Worm (Caenorhabditis elegans) whole organism, L4/young adult: ENCODE data around the gene nucl-1.

Experiments used
- W03F9.2 ChIP-seq: fragments of 150-350 bp; optimal IDR thresholded peaks from 2 replicates; lab custom pipeline; 2014; ENCODE audit warnings: missing biosample characterization, missing genetic modification characterization
- dao-5 ChIP-seq: sonication (generic microtip); optimal IDR thresholded peaks from 2 replicates; lab custom pipeline; 2016; ENCODE audit warnings: missing genotype, missing genetic modification characterization, moderate library complexity, missing compliant biosample characterization
- him-1 ChIP-seq: sonication (generic microtip); optimal IDR thresholded peaks from 2 replicates; lab custom pipeline; 2016; ENCODE audit warnings: missing genotype, missing genetic modification reagents, missing genetic modification characterization, missing compliant biosample characterization

nucl-1 gene

DNA sequence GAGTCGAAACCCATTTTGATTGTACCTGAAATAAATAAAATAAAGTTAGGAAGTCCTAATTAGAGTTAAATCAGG, at the start of gene nucl-1:
Gene nucl-1, minus strand, starts transcription at position 26 of the 75 bp plus-strand sequence.
- no peak for TF ChIP-seq W03F9.2 (tag; lab: Kevin White, UChicago)
- TF ChIP-seq him-1: no peak
- no peak for TF ChIP-seq dao-5 (tag; lab: Kevin White, UChicago)

DNA sequence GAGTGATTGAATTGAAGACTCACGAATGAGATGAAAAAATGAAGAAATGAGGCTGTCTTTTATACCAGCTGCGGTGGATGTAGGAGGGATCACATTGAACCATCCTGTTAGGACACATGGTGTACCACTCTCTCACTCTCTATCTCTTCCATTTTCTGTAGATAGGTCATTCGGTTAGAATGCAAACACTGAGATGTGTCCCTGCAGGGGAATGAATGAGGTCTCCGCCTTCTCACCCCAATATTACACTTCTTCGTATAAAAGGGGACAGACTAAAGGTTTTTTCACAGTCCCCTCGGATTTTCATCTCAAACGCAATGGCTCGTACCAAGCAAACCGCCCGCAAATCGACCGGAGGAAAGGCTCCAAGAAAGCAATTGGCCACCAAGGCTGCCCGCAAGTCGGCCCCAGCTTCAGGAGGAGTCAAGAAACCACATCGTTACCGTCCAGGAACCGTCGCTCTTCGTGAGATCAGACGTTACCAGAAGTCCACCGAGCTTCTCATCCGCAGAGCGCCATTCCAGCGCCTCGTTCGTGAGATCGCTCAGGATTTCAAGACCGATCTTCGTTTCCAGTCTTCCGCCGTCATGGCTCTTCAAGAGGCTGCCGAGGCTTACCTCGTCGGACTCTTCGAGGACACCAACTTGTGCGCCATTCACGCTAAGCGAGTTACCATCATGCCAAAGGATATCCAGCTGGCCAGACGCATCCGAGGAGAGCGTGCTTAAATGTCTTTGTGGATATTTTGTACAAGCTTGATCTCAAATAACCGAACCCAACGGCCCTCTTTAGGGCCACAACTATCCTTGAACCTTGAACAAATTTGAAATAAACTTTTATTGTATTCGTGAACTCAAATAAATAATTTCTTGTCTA, 44.9 kb upstream of the nucl-1 start, which contains the start of gene his-32:
Gene his-32, plus strand, starts transcription at position 318 of the 876 bp plus-strand sequence.
- no peak for TF ChIP-seq W03F9.2 (tag; lab: Kevin White, UChicago)
- TF ChIP-seq dao-5 (tag; lab: Kevin White, UChicago): no peak
- no peak for TF ChIP-seq him-1

DNA sequence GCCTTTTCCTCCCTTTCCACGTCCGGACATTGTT, 44.4 kb upstream of the nucl-1 start, which contains the start of gene his-31:
Gene his-31, minus strand, starts transcription at position 30 of the 34 bp plus-strand sequence.
- TF ChIP-seq dao-5 (tag; lab: Kevin White, UChicago) (no peak), W03F9.2 (tag; lab: Kevin White, UChicago) (no peak), him-1 (no peak)

DNA sequence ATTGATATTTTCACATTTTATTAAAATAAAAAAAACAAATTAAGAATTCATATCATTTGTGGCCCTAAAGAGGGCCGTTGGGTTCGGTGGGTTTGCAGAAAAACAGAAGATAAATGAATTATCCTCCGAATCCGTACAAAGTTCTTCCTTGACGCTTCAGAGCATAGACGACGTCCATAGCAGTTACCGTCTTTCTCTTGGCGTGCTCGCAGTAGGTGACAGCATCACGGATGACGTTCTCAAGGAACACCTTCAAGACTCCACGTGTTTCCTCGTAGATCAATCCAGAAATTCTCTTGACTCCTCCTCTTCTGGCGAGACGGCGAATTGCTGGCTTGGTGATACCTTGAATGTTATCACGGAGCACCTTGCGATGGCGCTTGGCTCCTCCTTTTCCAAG, 44.2 kb upstream of the nucl-1 start:
- no peak for TF ChIP-seq W03F9.2 (tag; lab: Kevin White, UChicago)
- no peak for TF ChIP-seq him-1
- TF ChIP-seq dao-5 (tag; lab: Kevin White, UChicago): no peak

DNA sequence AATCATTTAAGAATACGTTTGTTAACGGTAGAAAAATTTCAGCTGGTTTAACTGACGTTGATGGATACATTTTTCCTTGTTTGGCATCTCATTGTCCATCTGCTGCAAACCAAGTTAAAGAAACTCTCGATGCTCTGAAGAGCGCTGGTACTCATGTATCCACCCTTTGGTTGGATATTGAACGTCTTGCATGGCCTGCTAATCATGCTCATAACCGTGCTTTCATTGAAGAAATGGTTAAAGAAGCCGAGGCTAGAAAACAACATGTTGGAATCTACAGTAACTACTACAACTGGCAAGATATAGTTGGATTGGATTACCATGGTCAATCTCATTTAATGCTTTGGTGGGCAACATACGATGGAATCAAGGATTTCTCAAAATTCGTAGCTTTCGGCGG, 43.7 kb upstream of the nucl-1 start:
- no peak for TF ChIP-seq him-1
- no peak for TF ChIP-seq W03F9.2 (tag; lab: Kevin White, UChicago)
- no peak for TF ChIP-seq dao-5 (tag; lab: Kevin White, UChicago)

DNA sequence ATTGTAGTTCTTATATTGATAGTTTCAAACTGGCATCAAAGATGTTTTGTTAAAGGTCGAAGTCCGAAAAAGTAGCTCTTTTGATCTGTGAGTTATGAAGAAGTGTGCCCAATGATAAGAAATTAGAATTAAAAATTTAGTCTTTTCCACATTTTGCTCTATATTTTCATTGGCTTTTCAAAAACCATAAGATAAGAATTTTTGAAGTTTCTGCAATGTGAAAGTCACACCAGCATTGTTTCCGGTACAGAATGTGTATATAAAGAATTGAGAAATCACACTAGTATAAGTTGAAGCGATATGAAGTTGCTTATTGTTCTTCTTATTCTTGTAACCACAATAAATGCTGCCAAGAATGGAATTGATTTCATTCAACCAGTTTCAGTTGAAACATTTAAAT, 43.2 kb upstream of the nucl-1 start, which contains the start of gene lys-10:
Gene lys-10, plus strand, starts transcription at position 301 of the 400 bp plus-strand sequence.
- TF ChIP-seq him-1: no peak
- no peak for TF ChIP-seq dao-5 (tag; lab: Kevin White, UChicago)
- TF ChIP-seq W03F9.2 (tag; lab: Kevin White, UChicago): no peak

DNA sequence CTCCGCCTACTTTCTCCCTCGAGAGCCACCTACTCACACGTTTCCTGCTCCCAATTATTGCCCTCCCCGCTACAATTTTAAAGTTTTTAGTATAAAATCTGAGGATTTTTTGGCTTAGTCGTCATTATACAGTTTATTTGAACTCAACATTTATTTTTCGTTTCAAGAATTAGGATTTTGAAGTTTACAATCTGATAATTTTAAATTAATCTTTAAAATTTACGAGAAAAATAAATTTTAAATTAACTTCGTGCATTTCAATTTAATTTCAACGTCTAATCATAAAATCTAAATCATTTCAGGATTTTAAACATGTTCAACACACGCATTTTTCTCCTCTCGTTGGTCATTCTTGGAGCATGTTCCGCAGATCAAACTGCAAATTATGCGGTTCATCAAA, 39.6 kb upstream of the nucl-1 start, which contains the start of gene F35H10.2:
Gene F35H10.2, plus strand, starts transcription at position 301 of the 400 bp plus-strand sequence.
- no peak for TF ChIP-seq dao-5 (tag; lab: Kevin White, UChicago)
- TF ChIP-seq W03F9.2 (tag; lab: Kevin White, UChicago): no peak
- TF ChIP-seq him-1: no peak

DNA sequence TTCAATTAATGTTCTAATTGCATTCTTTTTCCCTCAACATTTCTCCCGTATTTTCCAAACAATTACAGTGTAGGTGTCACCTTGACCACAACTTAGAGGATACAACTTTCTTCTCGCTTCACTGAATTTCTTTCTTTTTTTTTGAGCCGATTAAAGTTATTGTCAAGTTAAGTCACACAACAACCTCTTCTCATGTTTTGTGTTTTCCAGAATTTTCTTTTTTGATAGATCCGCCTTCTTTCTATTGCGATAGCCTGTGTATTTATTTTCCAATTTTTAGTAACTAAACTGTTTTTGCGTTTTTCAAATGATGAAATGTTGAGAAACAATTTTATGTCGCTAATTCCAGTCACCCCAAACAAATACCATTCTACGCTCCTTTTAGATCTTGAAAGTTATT, 36.3 kb upstream of the nucl-1 start, which contains the start of gene F35H10.3:
Gene F35H10.3, plus strand, starts transcription at position 301 of the 400 bp plus-strand sequence.
- no peak for TF ChIP-seq dao-5 (tag; lab: Kevin White, UChicago)
- no peak for TF ChIP-seq him-1
- no peak for TF ChIP-seq W03F9.2 (tag; lab: Kevin White, UChicago)

DNA sequence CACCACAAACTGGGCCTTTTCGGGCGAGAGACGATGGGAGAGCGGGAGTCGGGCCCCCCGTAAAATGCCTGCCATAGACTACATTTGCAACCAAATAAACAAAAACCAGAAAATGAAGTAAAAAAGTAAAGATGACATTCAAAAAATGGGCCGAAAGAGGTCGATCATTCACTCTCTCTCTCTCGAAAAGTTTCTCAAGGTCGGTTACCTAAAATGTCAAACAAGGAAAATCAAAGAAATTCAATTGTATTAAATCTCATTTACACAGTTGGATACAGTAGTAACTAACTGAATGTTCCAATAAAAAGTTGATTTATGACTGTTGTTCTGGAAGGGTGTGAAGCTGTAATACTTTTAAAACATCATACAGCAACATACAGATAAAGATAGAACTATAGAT, 29.5 kb upstream of the nucl-1 start:
- no peak for TF ChIP-seq him-1
- TF ChIP-seq W03F9.2 (tag; lab: Kevin White, UChicago): no peak
- no peak for TF ChIP-seq dao-5 (tag; lab: Kevin White, UChicago)

DNA sequence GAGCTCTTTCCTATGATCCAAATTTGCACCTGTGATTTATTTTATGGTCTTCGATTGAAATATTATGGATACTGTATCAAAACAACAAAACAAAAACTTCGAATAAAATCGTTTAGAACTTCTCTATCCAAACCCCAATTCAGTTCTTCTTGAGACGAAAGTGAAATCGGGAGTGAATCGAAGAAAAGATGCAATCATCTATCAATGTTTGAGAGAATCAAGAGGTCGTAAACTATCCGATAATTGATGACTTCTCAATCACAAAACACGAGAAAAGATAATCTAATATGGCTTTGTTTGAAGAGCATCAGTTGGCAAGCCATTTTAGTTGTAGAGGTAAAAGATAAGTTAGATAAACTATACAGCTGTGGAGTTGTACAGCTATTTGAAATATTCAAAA, 28.5 kb upstream of the nucl-1 start:
- TF ChIP-seq dao-5 (tag; lab: Kevin White, UChicago) (no peak), W03F9.2 (tag; lab: Kevin White, UChicago) (no peak), him-1 (no peak)

DNA sequence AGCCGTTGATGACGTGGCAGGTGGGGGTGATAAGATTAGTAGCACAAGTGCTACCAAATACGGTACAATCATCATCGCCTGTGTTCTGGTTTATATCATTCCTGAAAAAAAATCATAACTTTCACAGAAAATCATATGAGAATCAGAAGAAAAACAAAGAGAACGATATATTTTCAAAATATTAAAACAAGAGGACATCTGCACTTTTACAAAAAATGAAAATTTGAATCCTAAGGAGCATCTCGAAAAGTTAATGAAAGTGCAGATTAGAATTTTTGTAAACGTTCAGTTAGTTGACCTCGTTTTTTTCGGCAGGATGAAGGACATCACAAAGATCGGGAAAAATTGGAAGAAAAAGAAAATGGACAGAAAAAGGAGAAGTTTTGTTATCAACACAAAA, 23.5 kb upstream of the nucl-1 start, which contains the start of gene F35H10.10:
Gene F35H10.10, minus strand, starts transcription at position 101 of the 400 bp plus-strand sequence.
- TF ChIP-seq him-1 (no peak), W03F9.2 (tag; lab: Kevin White, UChicago) (no peak), dao-5 (tag; lab: Kevin White, UChicago) (no peak)

DNA sequence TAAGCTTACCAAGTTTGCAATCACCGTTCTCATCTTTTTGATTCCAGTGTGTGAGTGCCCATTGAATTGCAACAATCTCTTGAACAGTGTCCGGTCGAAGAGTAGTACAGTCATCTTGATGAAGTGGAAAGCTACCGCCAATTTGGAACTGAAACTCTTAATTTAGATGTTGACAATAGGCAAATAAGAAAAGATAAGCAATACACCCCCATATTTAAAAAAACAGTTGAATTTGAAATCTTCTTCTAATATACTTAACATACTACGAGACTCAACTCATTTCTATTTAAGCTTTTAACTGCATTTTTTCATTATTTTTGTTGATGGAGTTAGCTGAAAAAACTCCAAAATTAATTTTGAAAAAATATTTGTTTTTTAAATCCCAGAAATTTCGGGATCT, 22.8 kb upstream of the nucl-1 start:
- TF ChIP-seq him-1 (no peak), dao-5 (tag; lab: Kevin White, UChicago) (no peak), W03F9.2 (tag; lab: Kevin White, UChicago) (no peak)

DNA sequence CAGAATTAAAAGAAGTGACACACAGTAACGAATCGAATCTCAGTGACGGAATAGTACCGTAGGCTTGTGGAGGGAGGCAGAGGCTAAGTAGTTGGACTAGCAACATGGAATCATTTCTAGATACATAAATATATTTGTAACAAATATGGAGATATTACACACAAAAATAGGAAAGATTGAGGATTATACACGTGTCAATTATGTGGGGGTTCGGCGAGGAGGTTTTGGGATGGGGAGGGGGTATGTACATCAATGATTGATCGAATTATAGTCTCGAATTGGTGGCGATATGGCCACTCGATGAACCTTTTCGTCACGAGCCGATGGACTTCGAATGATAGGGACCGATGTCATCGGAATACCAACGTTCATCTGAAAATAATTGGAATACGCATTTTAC, 18.1 kb upstream of the nucl-1 start:
- no peak for TF ChIP-seq him-1
- no peak for TF ChIP-seq dao-5 (tag; lab: Kevin White, UChicago)

DNA sequence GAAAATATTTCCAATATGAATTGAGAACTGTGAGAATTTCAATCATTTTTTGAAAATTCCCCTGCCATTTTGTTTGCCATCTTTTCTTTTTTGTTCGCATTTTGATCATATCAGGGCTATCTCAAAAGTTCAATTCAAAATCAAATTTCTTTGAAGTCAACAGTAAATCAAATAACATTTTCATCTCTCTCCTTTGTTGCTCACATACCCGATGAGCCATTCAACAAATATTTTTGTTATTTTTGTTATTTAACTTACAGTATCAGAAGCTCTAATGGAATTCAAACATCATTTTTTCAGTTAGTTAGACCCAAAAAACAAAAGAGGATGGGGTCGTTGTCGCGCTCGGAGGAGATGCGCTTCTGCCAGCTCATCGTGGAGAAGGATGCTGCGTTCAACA, 14.3 kb upstream of the nucl-1 start, which contains the start of gene vha-5:
Gene vha-5, plus strand, starts transcription at position 301 of the 400 bp plus-strand sequence.
- TF ChIP-seq dao-5 (tag; lab: Kevin White, UChicago) (no peak), him-1 (no peak), W03F9.2 (tag; lab: Kevin White, UChicago) (no peak)

DNA sequence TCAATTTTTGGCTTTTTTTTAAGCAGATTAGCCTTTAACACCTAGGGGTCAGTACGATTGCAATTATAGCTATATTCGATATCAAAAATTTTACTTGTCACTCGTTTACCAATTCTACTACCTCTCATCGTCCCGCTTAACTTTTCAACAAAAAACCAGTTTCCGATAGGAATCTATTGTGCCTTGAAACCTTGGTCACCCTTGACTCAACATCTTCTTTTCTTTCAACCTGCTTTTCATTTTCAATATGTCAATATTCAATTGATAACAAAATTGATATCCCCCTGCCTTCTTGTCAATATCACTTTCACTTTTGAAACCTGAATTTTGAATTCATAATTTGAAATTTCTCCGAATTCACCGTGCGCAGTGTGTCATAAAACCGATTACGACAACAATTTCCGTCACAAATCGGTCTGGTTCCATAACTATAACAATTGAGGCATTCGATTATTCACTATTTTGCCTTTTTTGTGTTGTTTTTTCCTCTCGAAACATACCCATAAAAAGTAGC, 13.4 kb upstream of the nucl-1 start:
- no peak for TF ChIP-seq dao-5 (tag; lab: Kevin White, UChicago)
- no peak for TF ChIP-seq W03F9.2 (tag; lab: Kevin White, UChicago)
- no peak for TF ChIP-seq him-1
